Fruit fly (Drosophila melanogaster) whole organism, embryonic: ENCODE measurements around the gene CG6527.

Experiments
- Abd-B ChIP-seq: fragments of 200-800 bp; sonication (Bioruptor generic); optimal IDR thresholded peaks from 2 replicates; lab custom pipeline; 2018; ENCODE audit warnings: missing biosample characterization, mild to moderate bottlenecking, missing genetic modification characterization, moderate library complexity
- Antp ChIP-seq: fragments of 200-800 bp; sonication (Bioruptor generic); optimal IDR thresholded peaks from 3 replicates; lab custom pipeline; 2016; ENCODE audit warnings: missing biosample characterization, missing genetic modification characterization
- B-H2 ChIP-seq: fragments of 200-800 bp; sonication (Bioruptor generic); optimal IDR thresholded peaks from 2 replicates; lab custom pipeline; 2018; ENCODE audit warnings: missing biosample characterization, mild to moderate bottlenecking, missing genetic modification characterization
- CG10366 ChIP-seq: fragments of 200-800 bp; sonication (Bioruptor generic); IDR thresholded peaks from 2 replicates; pipeline ENCODE4 v1.3.6; 2022; ENCODE audit warnings: missing biosample characterization, missing genetic modification characterization
- CG11504 ChIP-seq: fragments of 200-800 bp; sonication (Bioruptor generic); optimal IDR thresholded peaks from 3 replicates; lab custom pipeline; 2019; ENCODE audit warnings: missing biosample characterization, mild to moderate bottlenecking, missing genetic modification characterization, moderate library complexity
- CG11695 ChIP-seq: fragments of 200-800 bp; sonication (Bioruptor generic); IDR thresholded peaks from 3 replicates; pipeline ENCODE4 v1.3.6; 2022; ENCODE audit warnings: missing biosample characterization, missing genetic modification characterization
- CG14965 ChIP-seq: fragments of 200-800 bp; sonication (Bioruptor generic); optimal IDR thresholded peaks from 2 replicates; lab custom pipeline; 2016; ENCODE audit warnings: missing biosample characterization, missing genetic modification characterization, borderline replicate concordance
- CG1529 ChIP-seq: fragments of 200-800 bp; sonication (Bioruptor generic); optimal IDR thresholded peaks from 3 replicates; lab custom pipeline; 2018; ENCODE audit warnings: missing biosample characterization, missing genetic modification characterization
- CG15696 ChIP-seq: fragments of 200-800 bp; sonication (Bioruptor generic); optimal IDR thresholded peaks from 2 replicates; lab custom pipeline; 2019; ENCODE audit warnings: missing biosample characterization, mild to moderate bottlenecking, missing genetic modification characterization, moderate library complexity
- CG1647 ChIP-seq: fragments of 200-800 bp; sonication (Bioruptor generic); optimal IDR thresholded peaks from 3 replicates; lab custom pipeline; 2016; ENCODE audit warnings: missing biosample characterization, missing genetic modification characterization
- CG16813 ChIP-seq: fragments of 200-800 bp; sonication (Bioruptor generic); IDR thresholded peaks from 3 replicates; pipeline ENCODE4 v1.3.6; 2022; ENCODE audit warnings: missing biosample characterization, missing genetic modification characterization; ENCODE audit not compliant: partially characterized antibody
- CG1792 ChIP-seq: fragments of 200-800 bp; sonication (Bioruptor generic); optimal IDR thresholded peaks from 2 replicates; lab custom pipeline; 2016; ENCODE audit warnings: missing biosample characterization, missing genetic modification characterization
- CG2678 ChIP-seq: fragments of 200-800 bp; sonication (Bioruptor generic); optimal IDR thresholded peaks from 3 replicates; lab custom pipeline; 2019; ENCODE audit warnings: missing biosample characterization, mild to moderate bottlenecking, missing genetic modification characterization, moderate library complexity
- CG34422 ChIP-seq: fragments of 200-800 bp; sonication (Bioruptor generic); IDR thresholded peaks from 3 replicates; pipeline ENCODE4 v1.3.6; 2022; ENCODE audit warnings: missing biosample characterization, missing genetic modification characterization
- CG4404 ChIP-seq: fragments of 200-800 bp; sonication (Bioruptor generic); IDR thresholded peaks from 2 replicates; pipeline ENCODE4 v1.3.6; 2022; ENCODE audit warnings: missing biosample characterization, missing genetic modification characterization
- CG4424 ChIP-seq: fragments of 200-800 bp; sonication (Bioruptor generic); optimal IDR thresholded peaks from 3 replicates; lab custom pipeline; 2016; ENCODE audit warnings: missing biosample characterization, missing genetic modification characterization
- CG4617 ChIP-seq: fragments of 200-800 bp; sonication (Bioruptor generic); optimal IDR thresholded peaks from 3 replicates; lab custom pipeline; 2016; ENCODE audit warnings: missing biosample characterization, missing genetic modification characterization, borderline replicate concordance
- CG4707 ChIP-seq: fragments of 200-800 bp; sonication (Bioruptor generic); optimal IDR thresholded peaks from 2 replicates; lab custom pipeline; 2018; ENCODE audit warnings: missing biosample characterization, mild to moderate bottlenecking, missing genetic modification characterization, moderate library complexity
- CG6254 ChIP-seq: fragments of 200-800 bp; sonication (Bioruptor generic); optimal IDR thresholded peaks from 3 replicates; lab custom pipeline; 2017; ENCODE audit warnings: mild to moderate bottlenecking, missing biosample characterization, missing genetic modification reagents, missing genetic modification characterization
- CG7271 ChIP-seq: fragments of 200-800 bp; sonication (Bioruptor generic); optimal IDR thresholded peaks from 2 replicates; lab custom pipeline; 2018; ENCODE audit warnings: missing biosample characterization, mild to moderate bottlenecking, missing genetic modification characterization, moderate library complexity
- Chrac-16 ChIP-seq: fragments of 200-800 bp; sonication (Bioruptor generic); optimal IDR thresholded peaks from 3 replicates; lab custom pipeline; 2016; ENCODE audit warnings: missing biosample characterization, missing genetic modification characterization
- CrebB ChIP-seq: fragments of 200-800 bp; sonication (Bioruptor generic); optimal IDR thresholded peaks from 3 replicates; lab custom pipeline; 2018; ENCODE audit warnings: missing biosample characterization, mild to moderate bottlenecking, missing genetic modification characterization
- Ets65A ChIP-seq: fragments of 200-800 bp; sonication (Bioruptor generic); peaks from one replicate; lab custom pipeline; 2016; ENCODE audit warnings: missing biosample characterization, missing genetic modification characterization
- HmgZ ChIP-seq: fragments of 200-800 bp; sonication (Bioruptor generic); optimal IDR thresholded peaks from 2 replicates; lab custom pipeline; 2018; ENCODE audit warnings: missing biosample characterization, mild to moderate bottlenecking, missing genetic modification characterization
- Nf-YB ChIP-seq: fragments of 200-800 bp; sonication (Bioruptor generic); optimal IDR thresholded peaks from 3 replicates; lab custom pipeline; 2019; ENCODE audit warnings: missing biosample characterization, mild to moderate bottlenecking, missing genetic modification characterization, moderate library complexity
- Oaz ChIP-seq: fragments of 200-800 bp; sonication (Bioruptor generic); IDR thresholded peaks from 2 replicates; pipeline ENCODE4 v1.3.6; 2022; ENCODE audit warnings: missing biosample characterization, missing genetic modification characterization
- Ptx1 ChIP-seq: fragments of 200-800 bp; sonication (Bioruptor generic); IDR thresholded peaks from 2 replicates; pipeline ENCODE4 v1.3.6; 2022; ENCODE audit warnings: missing biosample characterization, missing genetic modification characterization
- Sox102F ChIP-seq: fragments of 200-800 bp; sonication (Bioruptor generic); optimal IDR thresholded peaks from 2 replicates; lab custom pipeline; 2018; ENCODE audit warnings: missing biosample characterization, mild to moderate bottlenecking, missing genetic modification characterization, moderate library complexity
- bsh ChIP-seq, 2 experiments: fragments of 200-800 bp; sonication (Bioruptor generic); optimal IDR thresholded peaks; 2 replicates each; lab custom pipeline; 2017 to 2018; ENCODE audit warnings: mild to moderate bottlenecking in 2 of 2, missing biosample characterization in 2 of 2, missing genetic modification characterization in 2 of 2, moderate library complexity in 1 of 2
- ci ChIP-seq: fragments of 200-800 bp; sonication (Bioruptor generic); IDR thresholded peaks from 3 replicates; pipeline ENCODE4 v1.3.6; 2022; ENCODE audit warnings: missing biosample characterization, missing genetic modification characterization
- corto ChIP-seq: fragments of 200-800 bp; sonication (Bioruptor generic); optimal IDR thresholded peaks from 2 replicates; lab custom pipeline; 2016; ENCODE audit warnings: missing biosample characterization, mild to moderate bottlenecking, missing genetic modification characterization, moderate library complexity
- crc ChIP-seq: fragments of 200-800 bp; sonication (Bioruptor generic); optimal IDR thresholded peaks from 2 replicates; lab custom pipeline; 2016; ENCODE audit warnings: missing biosample characterization, missing genetic modification characterization
- dm ChIP-seq: fragments of 200-800 bp; sonication (Bioruptor generic); optimal IDR thresholded peaks from 3 replicates; lab custom pipeline; 2016; ENCODE audit warnings: missing biosample characterization, missing genetic modification characterization
- dpn ChIP-seq, 2 experiments: fragments of 200-800 bp; sonication (Bioruptor generic); optimal IDR thresholded peaks; 3 replicates each; lab custom pipeline; 2016; ENCODE audit warnings: missing biosample characterization in 2 of 2, missing genetic modification characterization in 2 of 2
- fd96Cb ChIP-seq: fragments of 200-800 bp; sonication (Bioruptor generic); optimal IDR thresholded peaks from 2 replicates; lab custom pipeline; 2018; ENCODE audit warnings: missing biosample characterization, mild to moderate bottlenecking, missing genetic modification characterization, moderate library complexity
- gem ChIP-seq: fragments of 200-800 bp; sonication (Bioruptor generic); optimal IDR thresholded peaks from 2 replicates; lab custom pipeline; 2019; ENCODE audit warnings: missing biosample characterization, mild to moderate bottlenecking, missing genetic modification characterization, moderate library complexity
- grau ChIP-seq: fragments of 200-800 bp; optimal IDR thresholded peaks from 3 replicates; lab custom pipeline; 2019; ENCODE audit warnings: missing biosample characterization, mild to moderate bottlenecking, missing genetic modification characterization, moderate library complexity
- ind ChIP-seq: fragments of 200-800 bp; sonication (Bioruptor generic); optimal IDR thresholded peaks from 3 replicates; lab custom pipeline; 2016; ENCODE audit warnings: missing biosample characterization, missing genetic modification characterization
- kah ChIP-seq: fragments of 200-800 bp; sonication (Bioruptor generic); optimal IDR thresholded peaks from 2 replicates; lab custom pipeline; 2018; ENCODE audit warnings: missing biosample characterization, mild to moderate bottlenecking, missing genetic modification characterization
- lov ChIP-seq, 2 experiments: fragments of 200-800 bp in 1 of 2; fragments of >200 bp in 1 of 2; sonication (Bioruptor generic) in 1 of 2; IDR thresholded peaks in 1 of 2; optimal IDR thresholded peaks in 1 of 2; 2 replicates in 1 of 2; 3 replicates in 1 of 2; pipeline versions ENCODE4 v1.3.6 to Lab custom; 2017 to 2022; ENCODE audit warnings: missing biosample characterization in 1 of 2, missing genetic modification characterization in 1 of 2
- pzg ChIP-seq: fragments of 200-800 bp; sonication (Bioruptor generic); optimal IDR thresholded peaks from 3 replicates; lab custom pipeline; 2018; ENCODE audit warnings: missing biosample characterization, mild to moderate bottlenecking, missing genetic modification characterization, moderate library complexity
- sens ChIP-seq: fragments of 200-800 bp; sonication (Bioruptor generic); peaks from one replicate; lab custom pipeline; 2016; ENCODE audit warnings: missing biosample characterization, missing genetic modification characterization
- sima ChIP-seq: fragments of 200-800 bp; sonication (Bioruptor generic); optimal IDR thresholded peaks from 2 replicates; lab custom pipeline; 2016; ENCODE audit warnings: missing biosample characterization, missing genetic modification characterization
- sisA ChIP-seq: fragments of 200-800 bp; sonication (Bioruptor generic); IDR thresholded peaks from 2 replicates; pipeline ENCODE4 v1.3.6; 2022; ENCODE audit warnings: missing biosample characterization, missing genetic modification characterization
- slbo ChIP-seq: fragments of 200-800 bp; sonication (Bioruptor generic); IDR thresholded peaks from 2 replicates; pipeline ENCODE4 v1.3.6; 2022; ENCODE audit warnings: missing biosample characterization, missing genetic modification characterization
- sr ChIP-seq: fragments of 200-800 bp; sonication (Bioruptor generic); IDR thresholded peaks from 3 replicates; pipeline ENCODE4 v1.3.6; 2022; ENCODE audit warnings: missing biosample characterization, missing genetic modification characterization
- z ChIP-seq: fragments of 200-800 bp; sonication (Bioruptor generic); IDR thresholded peaks from 3 replicates; pipeline ENCODE4 v1.3.6; 2022; ENCODE audit warnings: missing biosample characterization, missing genetic modification characterization
- zen ChIP-seq: fragments of 200-800 bp; sonication (Bioruptor generic); optimal IDR thresholded peaks from 3 replicates; lab custom pipeline; 2018; ENCODE audit warnings: missing biosample characterization, mild to moderate bottlenecking, missing genetic modification characterization, moderate library complexity

CG6527 gene

DNA sequence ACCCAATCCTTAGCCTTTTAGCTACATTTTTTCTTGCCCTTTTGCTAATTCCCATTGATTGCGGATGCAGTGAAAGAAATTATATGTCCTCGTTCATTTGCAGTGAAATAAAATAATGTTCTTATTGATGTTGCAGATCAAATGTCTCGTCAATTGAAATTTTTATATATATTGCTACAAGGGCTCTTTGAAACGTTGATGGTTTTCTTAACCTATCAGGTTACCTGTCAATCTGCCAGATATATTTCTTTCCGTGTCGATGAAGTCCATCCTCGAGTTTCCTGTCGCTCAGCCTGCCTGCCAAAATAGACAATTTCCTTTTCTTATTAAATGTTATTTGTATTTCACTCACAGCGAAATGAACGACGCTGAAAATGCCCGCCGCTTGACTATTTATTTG is 33.7 kb downstream of the CG6527 start (continued):
- TF ChIP-seq bsh (GFP tag; optimal IDR thresholded peaks at IDR 0.05; lab: Kevin White, UChicago) (peak in 1 of 2 experiments; percentile 28), ci (GFP tag; lab: Robert Waterston, UW) (peak; percentile 47; the same call in 1 of the 3 replicates), slbo (GFP tag; lab: Robert Waterston, UW) (no peak), Ets65A (GFP tag; lab: Kevin White, UChicago) (peak; percentile 65), grau (peak; percentile 12), sisA (peak; percentile 18; the same call in 1 of the 2 replicates), CrebB (tag; lab: Kevin White, UChicago) (no peak), ind (GFP tag; lab: Kevin White, UChicago) (peak; percentile 24), gem (peak; percentile 43), Sox102F (GFP tag; lab: Kevin White, UChicago) (peak; percentile 13), CG4404 (GFP tag; lab: Robert Waterston, UW) (peak; percentile 8; the same call in 1 of the 2 replicates), z (GFP tag; lab: Robert Waterston, UW) (0 out of 3 replicates have a peak, but pooled peaks have one; percentile 18), CG2678 (tag; lab: Kevin White, UChicago) (peak; percentile 8), Nf-YB (no peak), sens (GFP tag; lab: Kevin White, UChicago) (peak; percentile 84)
- TF ChIP-seq, all 482 proteins: peak for 32

DNA sequence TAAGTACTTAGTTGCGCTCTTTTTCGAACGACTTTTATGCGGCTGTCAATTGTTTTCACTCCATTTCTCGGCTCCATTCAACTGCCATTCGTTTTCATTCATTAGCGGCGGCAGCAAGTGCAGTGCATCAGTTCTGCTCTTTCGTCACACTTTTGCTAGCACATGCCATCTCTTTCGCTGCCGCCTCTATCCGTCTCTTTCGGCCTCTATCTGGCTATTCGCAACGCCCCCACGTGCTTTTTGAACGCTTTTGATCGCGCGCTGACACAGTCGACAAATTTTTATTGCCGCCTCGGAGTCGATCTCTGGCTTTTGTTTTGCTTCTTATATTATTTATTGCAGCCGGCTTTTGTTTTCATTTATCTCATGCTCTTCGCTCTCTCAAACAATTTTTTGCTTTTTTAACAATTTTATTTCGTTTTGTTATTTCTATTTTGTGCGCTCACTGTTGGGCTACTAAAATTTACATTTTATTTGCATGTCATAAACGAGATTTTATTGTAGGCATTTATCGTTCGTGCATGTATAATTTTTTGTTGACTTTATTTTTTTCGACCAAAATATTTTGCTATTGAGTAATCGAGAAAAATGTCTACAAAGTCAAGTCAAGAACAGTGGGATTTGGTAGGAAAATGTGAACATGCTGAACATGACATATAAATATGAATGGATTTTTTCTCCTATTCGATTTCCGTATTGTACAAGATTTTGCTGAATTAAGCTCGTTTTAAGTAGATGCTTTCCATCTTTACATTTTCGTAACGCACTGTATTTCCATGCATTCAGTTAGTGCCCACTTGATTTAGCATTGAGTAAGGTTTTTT is 36.3 kb downstream of the CG6527 start:
- TF ChIP-seq CG16813 (GFP tag; lab: Robert Waterston, UW), result no peak
- no peak for TF ChIP-seq sima (GFP tag; lab: Kevin White, UChicago)
- peak in 1 of 2 experiments; percentile 24 for TF ChIP-seq dpn (GFP tag; optimal IDR thresholded peaks at IDR 0.05; lab: Kevin White, UChicago)
- TF ChIP-seq fd96Cb (tag; lab: Kevin White, UChicago), result no peak
- no peak for TF ChIP-seq CG4424 (GFP tag; lab: Kevin White, UChicago)
- TF ChIP-seq CG15696 (tag; lab: Kevin White, UChicago), result no peak
- no peak for TF ChIP-seq CG14965 (GFP tag; lab: Kevin White, UChicago)
- no peak for TF ChIP-seq dm
- TF ChIP-seq B-H2 (GFP tag; lab: Kevin White, UChicago), result no peak
- no peak for TF ChIP-seq Antp
- TF ChIP-seq CG1647 (GFP tag; lab: Kevin White, UChicago), result no peak
- TF ChIP-seq Chrac-16 (GFP tag; lab: Kevin White, UChicago), result no peak
- TF ChIP-seq CG1529 (GFP tag; lab: Kevin White, UChicago), result no peak
- peak; percentile 68; the same call in 1 of the 3 replicates for TF ChIP-seq CG11695 (GFP tag; lab: Robert Waterston, UW)
- peak; percentile 52 for TF ChIP-seq CG11504 (tag; lab: Kevin White, UChicago)
- no peak for TF ChIP-seq CG6254 (GFP tag; lab: Kevin White, UChicago)
- no peak for TF ChIP-seq lov (optimal IDR thresholded peaks at IDR 0.05; lab: Kevin White, UChicago)
- TF ChIP-seq lov (GFP tag; IDR thresholded peaks at IDR 0.05; lab: Robert Waterston, UW), result no peak
- no peak for TF ChIP-seq CG4617 (GFP tag; lab: Kevin White, UChicago)
- TF ChIP-seq HmgZ (tag; lab: Kevin White, UChicago), result no peak
- no peak for TF ChIP-seq CG1792 (GFP tag; lab: Kevin White, UChicago)
- TF ChIP-seq corto (GFP tag; lab: Kevin White, UChicago), result no peak
- TF ChIP-seq Abd-B (GFP tag; lab: Kevin White, UChicago), result no peak
- TF ChIP-seq CG34422 (GFP tag; lab: Robert Waterston, UW), result peak; percentile 39; the same call in 1 of the 3 replicates
- TF ChIP-seq CG10366 (GFP tag; lab: Robert Waterston, UW), result no peak
- no peak for TF ChIP-seq zen
- TF ChIP-seq kah (GFP tag; lab: Kevin White, UChicago), result no peak
- TF ChIP-seq CG7271, result no peak
- no peak for TF ChIP-seq pzg (GFP tag; lab: Kevin White, UChicago)
- no peak for TF ChIP-seq crc (GFP tag; lab: Kevin White, UChicago)
- no peak for TF ChIP-seq CG4707 (GFP tag; lab: Kevin White, UChicago)
- TF ChIP-seq sr (GFP tag; lab: Robert Waterston, UW), result peak; percentile 94
- TF ChIP-seq Ptx1, result peak; percentile 39; the same call in 1 of the 2 replicates
- TF ChIP-seq Oaz, result no peak
